Worm (Caenorhabditis elegans): ENCODE results near the gene F58G11.4.

Gene F58G11.4

ce11 chrV:13711060-13711459, 38.7 kb downstream of the F58G11.4 start, which contains the start of gene srx-96:
TSS of gene srx-96 (plus strand) at chrV:13711360.
- TF ChIP-seq elt-1 (tag; optimal IDR thresholded peaks at IDR 0.05) (no peak), nhr-25 (tag; optimal IDR thresholded peaks at IDR 0.05) (no peak), ama-1 (optimal IDR thresholded peaks at IDR 0.05) (no peak), fkh-10 (GFP tag; optimal IDR thresholded peaks at IDR 0.05) (no peak), ceh-28 (tag; optimal IDR thresholded peaks at IDR 0.05) (no peak), mml-1 (tag; optimal IDR thresholded peaks at IDR 0.05) (no peak), unc-39 (tag; optimal IDR thresholded peaks at IDR 0.05) (no peak), egl-5 (tag; optimal IDR thresholded peaks at IDR 0.05) (no peak), ztf-4 (tag; optimal IDR thresholded peaks at IDR 0.05) (no peak)

ce11 chrV:13715223-13715686, 42.9 kb downstream of the F58G11.4 start, which contains the start of gene zipt-9:
TSS of gene zipt-9 (minus strand) at chrV:13715273.
- TF ChIP-seq lin-39 (tag; optimal IDR thresholded peaks at IDR 0.05), result peak; percentile 72
- peak; percentile 47 for TF ChIP-seq elt-2 (tag; optimal IDR thresholded peaks at IDR 0.05)
- no peak for TF ChIP-seq fkh-2 (tag; optimal IDR thresholded peaks at IDR 0.05)
- peak; percentile 4 for TF ChIP-seq ceh-82 (tag; optimal IDR thresholded peaks at IDR 0.05)
- TF ChIP-seq ceh-28 (tag; optimal IDR thresholded peaks at IDR 0.05), result no peak
- TF ChIP-seq pha-4 (tag; optimal IDR thresholded peaks at IDR 0.05), result peak; percentile 82
- TF ChIP-seq lsy-12 (tag; optimal IDR thresholded peaks at IDR 0.05), result peak; percentile 5
- TF ChIP-seq ztf-11 (tag; optimal IDR thresholded peaks at IDR 0.05), result no peak
- TF ChIP-seq nhr-11 (tag; optimal IDR thresholded peaks at IDR 0.05), result peak; percentile 48
- peak; percentile 60 for TF ChIP-seq fkh-10 (GFP tag; optimal IDR thresholded peaks at IDR 0.05)
- peak; percentile 45 for TF ChIP-seq egl-5 (tag; optimal IDR thresholded peaks at IDR 0.05)
- no peak for TF ChIP-seq jun-1 (tag; optimal IDR thresholded peaks at IDR 0.05)
- peak; percentile 56 for TF ChIP-seq skn-1 (tag; optimal IDR thresholded peaks at IDR 0.05)
- TF ChIP-seq pqm-1 (tag; optimal IDR thresholded peaks at IDR 0.05), result peak; percentile 62
- TF ChIP-seq nhr-23 (tag; optimal IDR thresholded peaks at IDR 0.05), result peak; percentile 67
- TF ChIP-seq nhr-25 (tag; optimal IDR thresholded peaks at IDR 0.05), result peak; percentile 76
- TF ChIP-seq nhr-77 (tag; optimal IDR thresholded peaks at IDR 0.05), result no peak
- no peak for TF ChIP-seq nhr-237 (tag; optimal IDR thresholded peaks at IDR 0.05)
- no peak for TF ChIP-seq nhr-28 (tag; optimal IDR thresholded peaks at IDR 0.05)
- TF ChIP-seq eor-1 (tag; optimal IDR thresholded peaks at IDR 0.05), result no peak
- peak; percentile 91 for TF ChIP-seq lin-15B (tag; optimal IDR thresholded peaks at IDR 0.05)
- TF ChIP-seq nhr-43 (tag; optimal IDR thresholded peaks at IDR 0.05; ENCODE audit: poor library complexity, severe bottlenecking), result peak; percentile 43
- no peak for TF ChIP-seq tbx-2 (tag; optimal IDR thresholded peaks at IDR 0.05)
- TF ChIP-seq mml-1 (tag; optimal IDR thresholded peaks at IDR 0.05), result no peak
- TF ChIP-seq R02D3.7 (tag; optimal IDR thresholded peaks at IDR 0.05), result peak; percentile 15
- TF ChIP-seq hmg-11 (tag; optimal IDR thresholded peaks at IDR 0.05), result no peak
- TF ChIP-seq snpc-4 (tag; optimal IDR thresholded peaks at IDR 0.05), result peak; percentile 84
- TF ChIP-seq zag-1 (tag; optimal IDR thresholded peaks at IDR 0.05), result no peak

ce11 chrV:13716531-13716930, 44.1 kb downstream of the F58G11.4 start, which contains the start of gene T01D3.6:
TSS of gene T01D3.6 (plus strand) at chrV:13716824.
- TF ChIP-seq skn-1 (tag; optimal IDR thresholded peaks at IDR 0.05) (no peak), eor-1 (tag; optimal IDR thresholded peaks at IDR 0.05) (no peak), pqm-1 (tag; optimal IDR thresholded peaks at IDR 0.05) (peak; percentile 71), nhr-25 (tag; optimal IDR thresholded peaks at IDR 0.05) (no peak), jun-1 (tag; optimal IDR thresholded peaks at IDR 0.05) (no peak), ceh-9 (tag; optimal IDR thresholded peaks at IDR 0.05) (no peak), elt-2 (tag; optimal IDR thresholded peaks at IDR 0.05) (peak; percentile 79), fos-1 (tag; optimal IDR thresholded peaks at IDR 0.05) (no peak), unc-39 (tag; optimal IDR thresholded peaks at IDR 0.05) (no peak), nhr-77 (tag; optimal IDR thresholded peaks at IDR 0.05) (no peak)

- no peak for TF ChIP-seq nhr-11 (tag; optimal IDR thresholded peaks at IDR 0.05)
- no peak for TF ChIP-seq ceh-9 (tag; optimal IDR thresholded peaks at IDR 0.05)
- TF ChIP-seq pqm-1 (tag; optimal IDR thresholded peaks at IDR 0.05), result no peak
- no peak for TF ChIP-seq R02D3.7 (tag; optimal IDR thresholded peaks at IDR 0.05)
- TF ChIP-seq egl-27 (tag; optimal IDR thresholded peaks at IDR 0.05), result no peak
- no peak for TF ChIP-seq snpc-4 (tag; optimal IDR thresholded peaks at IDR 0.05)
- TF ChIP-seq unc-39 (tag; optimal IDR thresholded peaks at IDR 0.05), result no peak
- TF ChIP-seq egl-5 (tag; optimal IDR thresholded peaks at IDR 0.05), result no peak
- TF ChIP-seq nhr-28 (tag; optimal IDR thresholded peaks at IDR 0.05), result no peak
- no peak for TF ChIP-seq sea-2 (GFP tag; optimal IDR thresholded peaks at IDR 0.05)
- no peak for TF ChIP-seq nhr-76 (tag; optimal IDR thresholded peaks at IDR 0.05)
- no peak for TF ChIP-seq skn-1 (tag; optimal IDR thresholded peaks at IDR 0.05)
- no peak for TF ChIP-seq nhr-77 (tag; optimal IDR thresholded peaks at IDR 0.05)
- no peak for TF ChIP-seq nhr-67 (tag; optimal IDR thresholded peaks at IDR 0.05)
- TF ChIP-seq ama-1 (optimal IDR thresholded peaks at IDR 0.05), result no peak
- TF ChIP-seq fos-1 (tag; optimal IDR thresholded peaks at IDR 0.05), result no peak
- TF ChIP-seq hmg-11 (tag; optimal IDR thresholded peaks at IDR 0.05), result no peak
- no peak for TF ChIP-seq pha-4 (tag; optimal IDR thresholded peaks at IDR 0.05)
Observed at ce11 chrV:13724781-13725180, 52.4 kb downstream of the F58G11.4 start, which contains the start of gene F35E12.2. TSS of gene F35E12.2 (minus strand) at chrV:13724881.

All from whole organism, L3 larva.